Worm (Caenorhabditis elegans) whole organism, L3 larva: ENCODE results near the gene Y17G9A.2.

ENCODE experiments used
- aly-2 ChIP-seq: fragments of 150-350 bp; optimal IDR thresholded peaks from 2 replicates; lab custom pipeline; 2014; ENCODE audit warnings: missing biosample characterization, missing genetic modification characterization
- egl-27 ChIP-seq: sonication (generic microtip); optimal IDR thresholded peaks from 4 replicates; lab custom pipeline; 2017; ENCODE audit warnings: missing biosample characterization, missing genetic modification reagents, missing genetic modification characterization
- egl-5 ChIP-seq: fragments of 150-350 bp; optimal IDR thresholded peaks from 2 replicates; lab custom pipeline; 2017; ENCODE audit warnings: missing biosample characterization, missing genetic modification reagents, missing genetic modification characterization, inconsistent platforms
- elt-3 ChIP-seq, 3 experiments: fragments of 150-350 bp in 1 of 3; sonication (generic microtip) in 2 of 3; optimal IDR thresholded peaks; 2 replicates in 2 of 3; 4 replicates in 1 of 3; lab custom pipeline; 2014 to 2017; ENCODE audit warnings: missing biosample characterization in 3 of 3, missing genetic modification characterization in 3 of 3
- fkh-2 ChIP-seq: fragments of 150-350 bp; optimal IDR thresholded peaks from 2 replicates; lab custom pipeline; 2014; ENCODE audit warnings: missing biosample characterization, missing genetic modification reagents, missing genetic modification characterization
- lin-15B ChIP-seq: fragments of 150-350 bp; optimal IDR thresholded peaks from 2 replicates; lab custom pipeline; 2014; ENCODE audit warnings: missing biosample characterization, missing genetic modification characterization
- nhr-11 ChIP-seq: fragments of 150-350 bp; optimal IDR thresholded peaks from 2 replicates; lab custom pipeline; 2014; ENCODE audit warnings: missing biosample characterization, missing genetic modification characterization
- nhr-28 ChIP-seq: fragments of 150-350 bp; optimal IDR thresholded peaks from 2 replicates; lab custom pipeline; 2014; ENCODE audit warnings: missing biosample characterization, missing genetic modification characterization
- pha-4 ChIP-seq: fragments of 150-350 bp; optimal IDR thresholded peaks from 2 replicates; lab custom pipeline; 2014; ENCODE audit warnings: missing biosample characterization, missing genetic modification reagents, missing genetic modification characterization
- unc-62 ChIP-seq: fragments of 150-350 bp; sonication (generic microtip); optimal IDR thresholded peaks from 4 replicates; lab custom pipeline; 2014; ENCODE audit warnings: missing biosample characterization, missing genetic modification reagents, missing genetic modification characterization
- ztf-11 ChIP-seq: fragments of 150-350 bp; optimal IDR thresholded peaks from 2 replicates; lab custom pipeline; 2014; ENCODE audit warnings: missing biosample characterization, missing genetic modification characterization

DNA sequence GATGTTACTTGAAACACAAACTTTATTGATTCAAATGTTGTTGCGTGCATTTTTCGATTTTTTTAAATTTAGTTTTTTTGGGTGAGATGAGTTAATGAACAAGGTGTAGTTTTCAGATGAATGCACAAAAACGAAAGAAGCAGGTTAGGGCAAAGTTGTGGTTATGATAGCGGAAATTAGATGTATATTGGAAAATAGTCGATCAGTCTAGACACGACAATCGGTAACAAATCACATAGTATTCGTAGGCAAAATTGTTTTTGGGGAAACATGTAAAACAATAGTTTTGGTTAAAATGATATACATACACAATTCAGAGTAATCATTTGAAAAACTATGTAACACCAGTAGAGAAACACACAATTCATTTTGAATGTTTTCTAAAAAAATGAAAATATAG lies 11.5 kb upstream of the Y17G9A.2 start, which contains the start of gene str-172:
- no peak for TF ChIP-seq egl-27 (tag; lab: Kevin White, UChicago)
- no peak for TF ChIP-seq unc-62 (GFP tag; lab: Kevin White, UChicago)
- no peak for TF ChIP-seq nhr-28
- TF ChIP-seq aly-2 (tag; lab: Kevin White, UChicago), result no peak
- no peak for TF ChIP-seq pha-4 (tag; lab: Kevin White, UChicago)
- no peak for TF ChIP-seq nhr-11 (tag; lab: Kevin White, UChicago)
- no peak for TF ChIP-seq egl-5 (tag; lab: Kevin White, UChicago)
- TF ChIP-seq fkh-2 (tag; lab: Kevin White, UChicago), result no peak
- no peak for TF ChIP-seq ztf-11 (tag; lab: Kevin White, UChicago)
- TF ChIP-seq lin-15B (tag; lab: Kevin White, UChicago), result no peak
- TF ChIP-seq elt-3 (tag; optimal IDR thresholded peaks at IDR 0.05; lab: Kevin White, UChicago), result no peak
